Fruit fly (Drosophila melanogaster) whole organism, embryonic: ENCODE data around the gene Sam-S.
A peak's percentile ranks its signal among the peaks of the same experiment; 100 is the strongest.

ENCODE experiments used
- Adf1 ChIP-seq: fragments of 200-800 bp; sonication (Bioruptor generic); IDR thresholded peaks from 2 replicates; pipeline ENCODE4 v1.3.6; 2022; ENCODE audit warnings: missing biosample characterization, missing genetic modification characterization
- CG11723 ChIP-seq: fragments of 200-800 bp; sonication (Bioruptor generic); optimal IDR thresholded peaks from 2 replicates; lab custom pipeline; 2017; ENCODE audit warnings: missing biosample characterization, mild to moderate bottlenecking, missing genetic modification characterization
- CG1233 ChIP-seq: fragments of 200-800 bp; sonication (Bioruptor generic); optimal IDR thresholded peaks from 4 replicates; lab custom pipeline; 2018; ENCODE audit warnings: missing biosample characterization, mild to moderate bottlenecking, missing genetic modification characterization
- CG13123 ChIP-seq: fragments of 200-800 bp; sonication (Bioruptor generic); optimal IDR thresholded peaks from 2 replicates; lab custom pipeline; 2016; ENCODE audit warnings: missing biosample characterization, missing genetic modification characterization
- CG13894 ChIP-seq: fragments of 200-800 bp; sonication (Bioruptor generic); optimal IDR thresholded peaks from 3 replicates; lab custom pipeline; 2018; ENCODE audit warnings: missing biosample characterization, mild to moderate bottlenecking, missing genetic modification characterization, moderate library complexity
- CG14050 ChIP-seq: fragments of 200-800 bp; sonication (Bioruptor generic); IDR thresholded peaks from 3 replicates; pipeline ENCODE4 v1.3.6; 2022; ENCODE audit warnings: missing biosample characterization, missing genetic modification characterization
- CG2120 ChIP-seq: fragments of 200-800 bp; sonication (Bioruptor generic); optimal IDR thresholded peaks from 3 replicates; lab custom pipeline; 2016; ENCODE audit warnings: missing biosample characterization, missing genetic modification characterization
- CG2889 ChIP-seq: fragments of 200-800 bp; sonication (Bioruptor generic); IDR thresholded peaks from 3 replicates; pipeline ENCODE4 v1.3.6; 2022; ENCODE audit warnings: missing biosample characterization, missing genetic modification characterization
- CG30020 ChIP-seq: fragments of 200-800 bp; optimal IDR thresholded peaks from 2 replicates; lab custom pipeline; 2019; ENCODE audit warnings: missing biosample characterization, mild to moderate bottlenecking, missing genetic modification characterization, moderate library complexity
- CG31365 ChIP-seq: fragments of 200-800 bp; sonication (Bioruptor generic); optimal IDR thresholded peaks from 2 replicates; lab custom pipeline; 2018; ENCODE audit warnings: missing biosample characterization, mild to moderate bottlenecking, missing genetic modification characterization
- CG33557 ChIP-seq: fragments of 200-800 bp; sonication (Bioruptor generic); optimal IDR thresholded peaks from 2 replicates; lab custom pipeline; 2019; ENCODE audit warnings: missing biosample characterization, mild to moderate bottlenecking, missing genetic modification characterization, moderate library complexity
- CG3407 ChIP-seq: fragments of 200-800 bp; sonication (Bioruptor generic); optimal IDR thresholded peaks from 2 replicates; lab custom pipeline; 2018; ENCODE audit warnings: missing biosample characterization, mild to moderate bottlenecking, missing genetic modification characterization
- CG5245 ChIP-seq: fragments of 200-800 bp; sonication (Bioruptor generic); optimal IDR thresholded peaks from 3 replicates; lab custom pipeline; 2016; ENCODE audit warnings: missing biosample characterization, missing genetic modification characterization
- CG5953 ChIP-seq: fragments of 200-800 bp; sonication (Bioruptor generic); IDR thresholded peaks from 2 replicates; pipeline ENCODE4 v1.3.6; 2022; ENCODE audit warnings: missing biosample characterization, missing genetic modification characterization
- CG7987 ChIP-seq: fragments of 200-800 bp; sonication (Bioruptor generic); optimal IDR thresholded peaks from 2 replicates; lab custom pipeline; 2018; ENCODE audit warnings: missing biosample characterization, mild to moderate bottlenecking, missing genetic modification characterization, moderate library complexity
- CG8281 ChIP-seq: fragments of 200-800 bp; sonication (Bioruptor generic); optimal IDR thresholded peaks from 2 replicates; lab custom pipeline; 2018; ENCODE audit warnings: missing biosample characterization, mild to moderate bottlenecking, missing genetic modification characterization, moderate library complexity
- CG8765 ChIP-seq: fragments of 200-800 bp; sonication (Bioruptor generic); IDR thresholded peaks from 2 replicates; pipeline ENCODE4 v1.3.6; 2022; ENCODE audit warnings: missing biosample characterization, missing genetic modification characterization
- Dad ChIP-seq: fragments of 200-800 bp; sonication (Bioruptor generic); optimal IDR thresholded peaks from 3 replicates; lab custom pipeline; 2016; ENCODE audit warnings: missing biosample characterization, missing genetic modification characterization
- Doc2 ChIP-seq: fragments of 200-800 bp; sonication (Bioruptor generic); IDR thresholded peaks from 2 replicates; pipeline ENCODE4 v1.3.6; 2022; ENCODE audit warnings: missing biosample characterization, missing genetic modification characterization
- Ets97D ChIP-seq: fragments of 200-800 bp; sonication (Bioruptor generic); optimal IDR thresholded peaks from 3 replicates; lab custom pipeline; 2016; ENCODE audit warnings: missing biosample characterization, missing genetic modification characterization
- HHEX ChIP-seq: fragments of 200-800 bp; sonication (Bioruptor generic); optimal IDR thresholded peaks from 3 replicates; lab custom pipeline; 2017; ENCODE audit warnings: missing biosample characterization, mild to moderate bottlenecking, missing genetic modification characterization, missing genetic modification reagents
- HLH3B ChIP-seq: fragments of 200-800 bp; sonication (Bioruptor generic); IDR thresholded peaks from 2 replicates; pipeline ENCODE4 v1.3.6; 2022; ENCODE audit warnings: missing biosample characterization, missing genetic modification characterization
- HLH4C ChIP-seq: fragments of 200-800 bp; sonication (Bioruptor generic); IDR thresholded peaks from 3 replicates; pipeline ENCODE4 v1.3.6; 2022; ENCODE audit warnings: missing biosample characterization, missing genetic modification characterization; ENCODE audit not compliant: partially characterized antibody
- HmgD ChIP-seq: fragments of 200-800 bp; sonication (Bioruptor generic); optimal IDR thresholded peaks from 3 replicates; lab custom pipeline; 2016; ENCODE audit warnings: missing biosample characterization, missing genetic modification characterization
- HmgZ ChIP-seq: fragments of 200-800 bp; sonication (Bioruptor generic); optimal IDR thresholded peaks from 2 replicates; lab custom pipeline; 2018; ENCODE audit warnings: missing biosample characterization, mild to moderate bottlenecking, missing genetic modification characterization
- Hmr ChIP-seq: fragments of 200-800 bp; sonication (Bioruptor generic); optimal IDR thresholded peaks from 3 replicates; lab custom pipeline; 2017; ENCODE audit warnings: mild to moderate bottlenecking, missing biosample characterization, missing genetic modification reagents, missing genetic modification characterization
- NC2α ChIP-seq: fragments of 200-800 bp; sonication (Bioruptor generic); optimal IDR thresholded peaks from 2 replicates; lab custom pipeline; 2016; ENCODE audit warnings: missing biosample characterization, missing genetic modification characterization
- Poxn ChIP-seq: fragments of 200-800 bp; sonication (Bioruptor generic); IDR thresholded peaks from 2 replicates; pipeline ENCODE4 v1.3.6; 2022; ENCODE audit warnings: missing biosample characterization, missing genetic modification characterization
- Ravus ChIP-seq: fragments of 200-800 bp; sonication (Bioruptor generic); IDR thresholded peaks from 2 replicates; pipeline ENCODE4 v1.3.6; 2022; ENCODE audit warnings: missing biosample characterization, missing genetic modification characterization
- Xbp1 ChIP-seq: fragments of 200-800 bp; sonication (Bioruptor generic); optimal IDR thresholded peaks from 3 replicates; lab custom pipeline; 2016; ENCODE audit warnings: missing biosample characterization, mild to moderate bottlenecking, missing genetic modification characterization
- amos ChIP-seq: fragments of 200-800 bp; sonication (Bioruptor generic); IDR thresholded peaks from 2 replicates; pipeline ENCODE4 v1.3.6; 2022; ENCODE audit warnings: missing biosample characterization, missing genetic modification characterization; ENCODE audit not compliant: partially characterized antibody
- ap ChIP-seq: fragments of 200-800 bp; sonication (Bioruptor generic); IDR thresholded peaks from 2 replicates; pipeline ENCODE4 v1.3.6; 2022; ENCODE audit warnings: missing biosample characterization, missing genetic modification characterization
- bowl ChIP-seq: fragments of 200-800 bp; sonication (Bioruptor generic); IDR thresholded peaks from 2 replicates; pipeline ENCODE4 v1.3.6; 2022; ENCODE audit warnings: missing biosample characterization, missing genetic modification characterization
- crc ChIP-seq: fragments of 200-800 bp; sonication (Bioruptor generic); optimal IDR thresholded peaks from 2 replicates; lab custom pipeline; 2016; ENCODE audit warnings: missing biosample characterization, missing genetic modification characterization
- crol ChIP-seq: fragments of 200-800 bp; sonication (Bioruptor generic); IDR thresholded peaks from 2 replicates; pipeline ENCODE4 v1.3.6; 2022; ENCODE audit warnings: missing biosample characterization, missing genetic modification characterization
- dysf ChIP-seq: fragments of 200-800 bp; sonication (Bioruptor generic); IDR thresholded peaks from 3 replicates; pipeline ENCODE4 v1.3.6; 2022; ENCODE audit warnings: missing biosample characterization, missing genetic modification characterization
- eve ChIP-seq, 2 experiments: fragments of >200 bp; optimal IDR thresholded peaks; 2 replicates each; lab custom pipeline; 2017; ENCODE audit warnings: missing biosample characterization in 2 of 2, missing genetic modification characterization in 2 of 2
- grau ChIP-seq: fragments of 200-800 bp; optimal IDR thresholded peaks from 3 replicates; lab custom pipeline; 2019; ENCODE audit warnings: missing biosample characterization, mild to moderate bottlenecking, missing genetic modification characterization, moderate library complexity
- hbn ChIP-seq: fragments of 200-800 bp; sonication (Bioruptor generic); IDR thresholded peaks from 2 replicates; pipeline ENCODE4 v1.3.6; 2022; ENCODE audit warnings: missing biosample characterization, missing genetic modification characterization; ENCODE audit not compliant: partially characterized antibody
- lab ChIP-seq: fragments of 200-800 bp; sonication (Bioruptor generic); optimal IDR thresholded peaks from 3 replicates; lab custom pipeline; 2017; ENCODE audit warnings: missing biosample characterization, missing genetic modification characterization, mild to moderate bottlenecking, moderate library complexity, missing genetic modification reagents
- lbe ChIP-seq: fragments of 200-800 bp; sonication (Bioruptor generic); optimal IDR thresholded peaks from 2 replicates; lab custom pipeline; 2016; ENCODE audit warnings: missing biosample characterization, mild to moderate bottlenecking, missing genetic modification characterization
- mld ChIP-seq: fragments of 200-800 bp; sonication (Bioruptor generic); IDR thresholded peaks from 3 replicates; pipeline ENCODE4 v1.3.6; 2022; ENCODE audit warnings: missing biosample characterization, missing genetic modification characterization; ENCODE audit not compliant: partially characterized antibody
- nerfin-2 ChIP-seq: fragments of 200-800 bp; sonication (Bioruptor generic); IDR thresholded peaks from 2 replicates; pipeline ENCODE4 v1.3.6; 2022; ENCODE audit warnings: missing biosample characterization, missing genetic modification characterization; ENCODE audit not compliant: partially characterized antibody
- nmo ChIP-seq: fragments of 200-800 bp; sonication (Bioruptor generic); optimal IDR thresholded peaks from 2 replicates; lab custom pipeline; 2018; ENCODE audit warnings: missing biosample characterization, mild to moderate bottlenecking, missing genetic modification characterization, moderate library complexity
- otp ChIP-seq: fragments of 200-800 bp; sonication (Bioruptor generic); IDR thresholded peaks from 3 replicates; pipeline ENCODE4, ENCODE4 v1.3.6; 2022; ENCODE audit warnings: missing biosample characterization, missing genetic modification characterization
- salm ChIP-seq: fragments of 200-800 bp; sonication (Bioruptor generic); optimal IDR thresholded peaks from 2 replicates; lab custom pipeline; 2018; ENCODE audit warnings: missing biosample characterization, mild to moderate bottlenecking, missing genetic modification characterization
- scrt ChIP-seq: fragments of 200-800 bp; sonication (Bioruptor generic); optimal IDR thresholded peaks from 2 replicates; lab custom pipeline; 2018; ENCODE audit warnings: missing biosample characterization, mild to moderate bottlenecking, missing genetic modification characterization, moderate library complexity
- sens-2 ChIP-seq: fragments of 200-800 bp; sonication (Bioruptor generic); IDR thresholded peaks from 2 replicates; pipeline ENCODE4 v1.3.6; 2022; ENCODE audit warnings: missing biosample characterization, missing genetic modification characterization
- sob ChIP-seq: fragments of 200-800 bp; sonication (Bioruptor generic); IDR thresholded peaks from 2 replicates; pipeline ENCODE4 v1.3.6; 2022; ENCODE audit warnings: missing biosample characterization, missing genetic modification characterization
- sqz ChIP-seq: fragments of 200-800 bp; sonication (Bioruptor generic); optimal IDR thresholded peaks from 3 replicates; lab custom pipeline; 2018; ENCODE audit warnings: missing biosample characterization, mild to moderate bottlenecking, missing genetic modification characterization
- unpg ChIP-seq: fragments of 200-800 bp; sonication (Bioruptor generic); optimal IDR thresholded peaks from 3 replicates; lab custom pipeline; 2018; ENCODE audit warnings: missing biosample characterization, mild to moderate bottlenecking, missing genetic modification characterization, moderate library complexity
- zfh1 ChIP-seq: fragments of 200-800 bp; sonication (Bioruptor generic); IDR thresholded peaks from 3 replicates; pipeline ENCODE4 v1.3.6; 2022; ENCODE audit warnings: missing biosample characterization, missing genetic modification characterization

Sam-S gene

dm6 chr2L:117750-118149 is 11.0 kb downstream of the Sam-S start (continued):
- TF ChIP-seq sqz (GFP tag; lab: Kevin White, UChicago): no peak
- TF ChIP-seq Adf1 (GFP tag; lab: Robert Waterston, UW): no peak
- no peak for TF ChIP-seq nerfin-2 (GFP tag; lab: Robert Waterston, UW)
- 0 out of 3 replicates have a peak, but pooled peaks have one; percentile 23 for TF ChIP-seq zfh1
- peak; percentile 62; the same call in 1 of the 2 replicates for TF ChIP-seq sob (GFP tag; lab: Robert Waterston, UW)
- no peak for TF ChIP-seq Dad (GFP tag; lab: Kevin White, UChicago)
- TF ChIP-seq CG5245 (GFP tag; lab: Kevin White, UChicago): no peak
- no peak for TF ChIP-seq scrt (GFP tag; lab: Kevin White, UChicago)
- TF ChIP-seq dysf (GFP tag; lab: Robert Waterston, UW): no peak
- TF ChIP-seq bowl (GFP tag; lab: Robert Waterston, UW): no peak
- TF ChIP-seq amos: no peak
- no peak for TF ChIP-seq CG8281 (tag; lab: Kevin White, UChicago)
- peak; percentile 11 for TF ChIP-seq CG2120
- TF ChIP-seq CG11723: no peak
- TF ChIP-seq CG1233: peak; percentile 43
- TF ChIP-seq CG13123: peak; percentile 6
- peak; percentile 54 for TF ChIP-seq CG3407 (GFP tag; lab: Kevin White, UChicago)
- TF ChIP-seq NC2α (GFP tag; lab: Kevin White, UChicago): no peak
- no peak for TF ChIP-seq CG2889 (GFP tag; lab: Robert Waterston, UW)
- TF ChIP-seq crc (GFP tag; lab: Kevin White, UChicago): no peak
- no peak for TF ChIP-seq CG14050 (GFP tag; lab: Robert Waterston, UW)
- TF ChIP-seq mld (GFP tag; lab: Robert Waterston, UW): no peak
- peak; percentile 82 for TF ChIP-seq lab (GFP tag; lab: Kevin White, UChicago)
- peak; percentile 39; the same call in 1 of the 2 replicates for TF ChIP-seq HLH3B
- peak; percentile 32 for TF ChIP-seq Hmr (GFP tag; lab: Kevin White, UChicago)
- TF ChIP-seq CG5953 (GFP tag; lab: Robert Waterston, UW): no peak
- TF ChIP-seq HmgZ (tag; lab: Kevin White, UChicago): peak; percentile 14
- no peak for TF ChIP-seq HmgD (GFP tag; lab: Kevin White, UChicago)
- TF ChIP-seq sens-2: no peak
- TF ChIP-seq ap (GFP tag; lab: Robert Waterston, UW): no peak
- peak; percentile 17 for TF ChIP-seq CG13894 (tag; lab: Kevin White, UChicago)
- TF ChIP-seq lbe: no peak
- peak in 1 of 2 experiments; percentile 45 for TF ChIP-seq eve (GFP tag; optimal IDR thresholded peaks at IDR 0.05; lab: Kevin White, UChicago)
- no peak for TF ChIP-seq salm
- TF ChIP-seq HHEX: peak; percentile 61
- no peak for TF ChIP-seq crol (GFP tag; lab: Robert Waterston, UW)
- TF ChIP-seq CG31365 (tag; lab: Kevin White, UChicago): no peak
- no peak for TF ChIP-seq Ravus (GFP tag; lab: Robert Waterston, UW)
- no peak for TF ChIP-seq Xbp1 (GFP tag; lab: Kevin White, UChicago)
- TF ChIP-seq otp (GFP tag; lab: Robert Waterston, UW): no peak
- TF ChIP-seq nmo (GFP tag; lab: Kevin White, UChicago): no peak
- TF ChIP-seq HLH4C (GFP tag; lab: Robert Waterston, UW): no peak
- TF ChIP-seq unpg (GFP tag; lab: Kevin White, UChicago): peak; percentile 12
- TF ChIP-seq Ets97D (GFP tag; lab: Kevin White, UChicago): no peak
- no peak for TF ChIP-seq CG30020 (tag; lab: Kevin White, UChicago)
- no peak for TF ChIP-seq grau (tag; lab: Kevin White, UChicago)
- no peak for TF ChIP-seq CG8765 (GFP tag; lab: Robert Waterston, UW)
- no peak for TF ChIP-seq Poxn
- no peak for TF ChIP-seq Doc2
- TF ChIP-seq CG7987 (GFP tag; lab: Kevin White, UChicago): peak; percentile 53
- TF ChIP-seq CG33557 (GFP tag; lab: Kevin White, UChicago): peak; percentile 13
- no peak for TF ChIP-seq hbn
